Worm (Caenorhabditis elegans): ENCODE data around the gene T19D12.2.

- TF ChIP-seq dao-5 (tag; optimal IDR thresholded peaks at IDR 0.05) (no peak), him-1 (tag; optimal IDR thresholded peaks at IDR 0.05) (no peak), W03F9.2 (tag; optimal IDR thresholded peaks at IDR 0.05) (no peak)
These were observed 22.6 kb downstream of the T19D12.2 start, which contains the start of gene gyf-1 for ce11 chrII:6683663-6684285.
